Fruit fly (Drosophila melanogaster): ENCODE measurements around the gene tzn.

Gene tzn

dm6 chr3L:20767227-20767626 is 31.2 kb upstream of the tzn start:
- TF ChIP-seq Ets98B (GFP tag; IDR thresholded peaks at IDR 0.05) (no peak), fd96Ca (GFP tag; IDR thresholded peaks at IDR 0.05) (no peak), CG4496 (GFP tag; IDR thresholded peaks at IDR 0.05) (no peak), Pif1A (GFP tag; optimal IDR thresholded peaks at IDR 0.05) (no peak), CG10348 (GFP tag; IDR thresholded peaks at IDR 0.05) (no peak), Pif1B (GFP tag; optimal IDR thresholded peaks at IDR 0.05) (no peak), EcR (GFP tag; optimal IDR thresholded peaks at IDR 0.05) (no peak), D1 (tag; optimal IDR thresholded peaks at IDR 0.05) (no peak), CG8159 (tag; optimal IDR thresholded peaks at IDR 0.05) (no peak), rn (GFP tag; IDR thresholded peaks at IDR 0.05) (no peak), Snoo (tag; optimal IDR thresholded peaks at IDR 0.05) (no peak), CG13204 (GFP tag; optimal IDR thresholded peaks at IDR 0.05) (no peak), CG15710 (tag; optimal IDR thresholded peaks at IDR 0.05) (no peak)

dm6 chr3L:20769350-20769749 is 29.1 kb upstream of the tzn start, which contains the start of the genes CG4074 and CG4186:
Gene CG4074, minus strand, starts transcription at chr3L:20769500.
Gene CG4186, plus strand, starts transcription at chr3L:20769586.
- peak; percentile 93 for TF ChIP-seq EcR (GFP tag; optimal IDR thresholded peaks at IDR 0.05)
- TF ChIP-seq CG34367 (tag; optimal IDR thresholded peaks at IDR 0.05): no peak
- TF ChIP-seq D1 (tag; optimal IDR thresholded peaks at IDR 0.05): peak; percentile 42
- no peak for TF ChIP-seq CG15710 (tag; optimal IDR thresholded peaks at IDR 0.05)
- TF ChIP-seq Pif1B (GFP tag; optimal IDR thresholded peaks at IDR 0.05): peak; percentile 24

- peak; percentile 16 for TF ChIP-seq CG14655 (GFP tag; optimal IDR thresholded peaks at IDR 0.05)
- no peak for TF ChIP-seq Snoo (tag; optimal IDR thresholded peaks at IDR 0.05)
- TF ChIP-seq EcR (GFP tag; optimal IDR thresholded peaks at IDR 0.05): peak; percentile 9
- no peak for TF ChIP-seq CG4496 (GFP tag; IDR thresholded peaks at IDR 0.05)
- TF ChIP-seq CG8159 (tag; optimal IDR thresholded peaks at IDR 0.05): peak; percentile 30
- no peak for TF ChIP-seq CG32121 (GFP tag; IDR thresholded peaks at IDR 0.05)
- peak; percentile 25 for TF ChIP-seq CG15710 (tag; optimal IDR thresholded peaks at IDR 0.05)
- no peak for TF ChIP-seq Pif1A (GFP tag; optimal IDR thresholded peaks at IDR 0.05)
- TF ChIP-seq rn (GFP tag; IDR thresholded peaks at IDR 0.05): no peak
- TF ChIP-seq Ets98B (GFP tag; IDR thresholded peaks at IDR 0.05): no peak
- peak; percentile 8 for TF ChIP-seq D1 (tag; optimal IDR thresholded peaks at IDR 0.05)
- peak; percentile 25 for TF ChIP-seq CG34367 (tag; optimal IDR thresholded peaks at IDR 0.05)
- peak; percentile 6 for TF ChIP-seq Pif1B (GFP tag; optimal IDR thresholded peaks at IDR 0.05)
These were observed 27.2 kb upstream of the tzn start, which contains the start of the genes CG4042 and Pitslre for dm6 chr3L:20771001-20771890. Gene CG4042, minus strand, starts transcription at chr3L:20771507. Gene Pitslre, plus strand, starts transcription at chr3L:20771528.

- TF ChIP-seq CG15710 (tag; optimal IDR thresholded peaks at IDR 0.05): peak; percentile 73
- peak; percentile 81 for TF ChIP-seq CG17806 (tag; optimal IDR thresholded peaks at IDR 0.05)
- peak; percentile 89 for TF ChIP-seq CG12605 (GFP tag; IDR thresholded peaks at IDR 0.05)
- no peak for TF ChIP-seq CG13204 (GFP tag; optimal IDR thresholded peaks at IDR 0.05)
- no peak for TF ChIP-seq EcR (GFP tag; optimal IDR thresholded peaks at IDR 0.05)
- TF ChIP-seq Pif1B (GFP tag; optimal IDR thresholded peaks at IDR 0.05): peak; percentile 86
- TF ChIP-seq Snoo (tag; optimal IDR thresholded peaks at IDR 0.05): peak; percentile 67
- peak; percentile 52 for TF ChIP-seq gl (tag; optimal IDR thresholded peaks at IDR 0.05)
- TF ChIP-seq Ets98B (GFP tag; IDR thresholded peaks at IDR 0.05): peak; percentile 88
- TF ChIP-seq CG4496 (GFP tag; IDR thresholded peaks at IDR 0.05): peak; percentile 89
- peak; percentile 80 for TF ChIP-seq CG14655 (GFP tag; optimal IDR thresholded peaks at IDR 0.05)
- TF ChIP-seq CG32121 (GFP tag; IDR thresholded peaks at IDR 0.05): peak; percentile 86
- peak; percentile 84 for TF ChIP-seq CG8301 (tag; optimal IDR thresholded peaks at IDR 0.05)
- TF ChIP-seq fd96Ca (GFP tag; IDR thresholded peaks at IDR 0.05): peak; percentile 67; the same call in 2 of the 3 replicates
- TF ChIP-seq D1 (tag; optimal IDR thresholded peaks at IDR 0.05): no peak
- TF ChIP-seq CG9948 (tag; optimal IDR thresholded peaks at IDR 0.05): peak; percentile 76
- peak; percentile 77 for TF ChIP-seq CG8159 (tag; optimal IDR thresholded peaks at IDR 0.05)
- peak; percentile 84 for TF ChIP-seq Pif1A (GFP tag; optimal IDR thresholded peaks at IDR 0.05)
- peak; percentile 79 for TF ChIP-seq CG34367 (tag; optimal IDR thresholded peaks at IDR 0.05)
- no peak for TF ChIP-seq CG10348 (GFP tag; IDR thresholded peaks at IDR 0.05)
- TF ChIP-seq rn (GFP tag; IDR thresholded peaks at IDR 0.05): peak; percentile 69
These were observed 26.4 kb upstream of the tzn start for dm6 chr3L:20771891-20772646.

- TF ChIP-seq CG4496 (GFP tag; IDR thresholded peaks at IDR 0.05): no peak
- TF ChIP-seq CG34367 (tag; optimal IDR thresholded peaks at IDR 0.05): no peak
- no peak for TF ChIP-seq Pif1B (GFP tag; optimal IDR thresholded peaks at IDR 0.05)
- no peak for TF ChIP-seq Ets98B (GFP tag; IDR thresholded peaks at IDR 0.05)
These were observed 25.8 kb upstream of the tzn start for dm6 chr3L:20772647-20773015.

dm6 chr3L:20777496-20777895 is 20.9 kb upstream of the tzn start:
- TF ChIP-seq Pif1A (GFP tag; optimal IDR thresholded peaks at IDR 0.05) (no peak), CG13204 (GFP tag; optimal IDR thresholded peaks at IDR 0.05) (no peak), EcR (GFP tag; optimal IDR thresholded peaks at IDR 0.05) (no peak), CG32121 (GFP tag; IDR thresholded peaks at IDR 0.05) (no peak), CG10348 (GFP tag; IDR thresholded peaks at IDR 0.05) (no peak), CG12605 (GFP tag; IDR thresholded peaks at IDR 0.05) (no peak), fd96Ca (GFP tag; IDR thresholded peaks at IDR 0.05) (no peak), Snoo (tag; optimal IDR thresholded peaks at IDR 0.05) (no peak), CG9948 (tag; optimal IDR thresholded peaks at IDR 0.05) (no peak), D1 (tag; optimal IDR thresholded peaks at IDR 0.05) (no peak)
